Fruit fly (Drosophila melanogaster): ENCODE results near the gene xit.

xit gene

DNA sequence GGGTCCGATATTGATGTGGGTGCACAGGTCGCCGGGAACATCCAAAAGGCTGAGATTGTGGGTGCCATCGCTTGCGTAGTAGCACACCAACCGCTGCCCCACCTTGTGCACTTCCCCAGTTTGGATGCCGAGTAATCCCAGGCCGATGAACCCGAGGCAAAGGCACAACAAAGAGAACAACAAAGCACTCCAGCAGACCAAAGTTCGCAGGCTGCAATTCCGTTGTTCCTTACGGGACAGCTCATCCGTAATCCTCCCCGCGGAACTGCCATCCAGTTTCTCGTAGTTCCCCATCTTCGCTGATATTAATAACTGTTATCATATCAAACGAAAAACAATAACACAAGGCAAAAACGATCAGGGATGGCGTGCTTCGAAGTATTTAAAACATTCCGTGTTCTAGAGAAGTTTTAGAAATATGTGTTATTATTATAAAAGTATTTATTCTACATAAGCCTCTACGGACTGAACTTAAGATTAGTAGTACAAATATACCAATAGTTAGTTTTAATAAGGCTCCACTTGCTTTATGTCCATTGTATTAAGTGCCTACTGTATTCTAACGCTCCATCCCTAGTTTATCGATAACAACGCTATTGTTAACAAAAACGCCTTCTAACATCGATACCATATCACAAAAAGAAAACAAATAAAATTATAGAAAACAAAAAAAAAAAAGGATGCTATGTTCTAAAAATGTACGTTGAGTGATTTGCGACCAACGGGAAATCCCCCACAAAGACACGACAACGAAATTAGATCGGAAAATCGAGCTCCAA lies 28.6 kb downstream of the xit start, which contains the start of the genes Cht11 and CG4558 (continued):
- TF ChIP-seq CG14667 (GFP tag; IDR thresholded peaks at IDR 0.05): peak; percentile 67; the same call in 1 of the 2 replicates
- peak; percentile 37 for TF ChIP-seq CG5180 (GFP tag; optimal IDR thresholded peaks at IDR 0.05)
- peak; percentile 82 for TF ChIP-seq Hsf (GFP tag; optimal IDR thresholded peaks at IDR 0.05)
- peak; percentile 7 for TF ChIP-seq CG6765 (GFP tag; optimal IDR thresholded peaks at IDR 0.05)
- peak; percentile 72; the same call in 1 of the 2 replicates for TF ChIP-seq Drgx (GFP tag; IDR thresholded peaks at IDR 0.05)
- peak; percentile 72 for TF ChIP-seq zfh2 (GFP tag; optimal IDR thresholded peaks at IDR 0.05)
- peak; percentile 81 to 83 for TF ChIP-seq bsh (GFP tag; optimal IDR thresholded peaks at IDR 0.05)
- TF ChIP-seq tin (GFP tag; optimal IDR thresholded peaks at IDR 0.05): peak; percentile 80
- TF ChIP-seq CG2202 (tag; optimal IDR thresholded peaks at IDR 0.05): peak; percentile 53
- peak; percentile 10 for TF ChIP-seq CG1792 (GFP tag; optimal IDR thresholded peaks at IDR 0.05)
- peak; percentile 77 for TF ChIP-seq CG10654 (GFP tag; optimal IDR thresholded peaks at IDR 0.05)
- TF ChIP-seq ttk (GFP tag; IDR thresholded peaks at IDR 0.05): peak; percentile 67; the same call in 1 of the 2 replicates
- TF ChIP-seq CG4617 (GFP tag; optimal IDR thresholded peaks at IDR 0.05; ENCODE audit: borderline replicate concordance): peak; percentile 80
- 0 out of 2 replicates have a peak, but pooled peaks have one; percentile 52 for TF ChIP-seq CG10321 (GFP tag; IDR thresholded peaks at IDR 0.05)
- TF ChIP-seq Hey (tag; optimal IDR thresholded peaks at IDR 0.05): no peak
- TF ChIP-seq fru (optimal IDR thresholded peaks at IDR 0.05): no peak
- TF ChIP-seq p53 (GFP tag; optimal IDR thresholded peaks at IDR 0.05): no peak
- TF ChIP-seq dan (GFP tag; IDR thresholded peaks at IDR 0.05): no peak
- TF ChIP-seq CG6813 (GFP tag; optimal IDR thresholded peaks at IDR 0.05): peak; percentile 56
- peak; percentile 51 for TF ChIP-seq CG1529 (GFP tag; optimal IDR thresholded peaks at IDR 0.05)
- peak; percentile 77 for TF ChIP-seq CG10267 (tag; optimal IDR thresholded peaks at IDR 0.05)
- TF ChIP-seq CG10543 (GFP tag; optimal IDR thresholded peaks at IDR 0.05): peak; percentile 68
- TF ChIP-seq ind (GFP tag; optimal IDR thresholded peaks at IDR 0.05): peak; percentile 86
- peak; percentile 63 for TF ChIP-seq HLH54F (GFP tag; optimal IDR thresholded peaks at IDR 0.05)
- TF ChIP-seq CG2129 (GFP tag; IDR thresholded peaks at IDR 0.05; ENCODE audit: partially characterized antibody): no peak
- TF ChIP-seq jing (GFP tag; optimal IDR thresholded peaks at IDR 0.05): peak; percentile 30
- peak; percentile 44 for TF ChIP-seq slp2 (GFP tag; optimal IDR thresholded peaks at IDR 0.05)
- TF ChIP-seq zfh1 (GFP tag; IDR thresholded peaks at IDR 0.05): peak; percentile 84
- peak; percentile 57 for TF ChIP-seq Scr (GFP tag; IDR thresholded peaks at IDR 0.05; ENCODE audit: partially characterized antibody)
- TF ChIP-seq CG6254 (GFP tag; optimal IDR thresholded peaks at IDR 0.05): peak; percentile 62
- peak; percentile 52 for TF ChIP-seq sqz (GFP tag; optimal IDR thresholded peaks at IDR 0.05)
- TF ChIP-seq BtbVII (GFP tag; optimal IDR thresholded peaks at IDR 0.05): peak; percentile 71
- peak; percentile 35; the same call in 1 of the 3 replicates for TF ChIP-seq otp (GFP tag; IDR thresholded peaks at IDR 0.05)
- TF ChIP-seq CG12071 (GFP tag; optimal IDR thresholded peaks at IDR 0.05): peak; percentile 15
- TF ChIP-seq Kr (GFP tag; optimal IDR thresholded peaks at IDR 0.05): no peak
- TF ChIP-seq CG17361 (GFP tag; IDR thresholded peaks at IDR 0.05): peak; percentile 84
- TF ChIP-seq CG1602 (GFP tag; optimal IDR thresholded peaks at IDR 0.05): peak; percentile 78
- no peak; the same call in 2 of the 3 replicates for TF ChIP-seq Optix (GFP tag; IDR thresholded peaks at IDR 0.05)
- TF ChIP-seq Hand (GFP tag; optimal IDR thresholded peaks at IDR 0.05): peak; percentile 51
- TF ChIP-seq ara (GFP tag; IDR thresholded peaks at IDR 0.05): peak; percentile 72
- TF ChIP-seq CG3163 (GFP tag; optimal IDR thresholded peaks at IDR 0.05): peak; percentile 8
- peak; percentile 74 for TF ChIP-seq D19A (tag; optimal IDR thresholded peaks at IDR 0.05)
- no peak for TF ChIP-seq Neu2 (GFP tag; optimal IDR thresholded peaks at IDR 0.05; ENCODE audit: borderline replicate concordance)
- TF ChIP-seq CG15514 (GFP tag; optimal IDR thresholded peaks at IDR 0.05): peak; percentile 81
- peak; percentile 57 for TF ChIP-seq CG18476 (GFP tag; optimal IDR thresholded peaks at IDR 0.05)
- TF ChIP-seq CG16863 (GFP tag; optimal IDR thresholded peaks at IDR 0.05): peak; percentile 54
- TF ChIP-seq croc (GFP tag; conservative IDR thresholded peaks at IDR 0.05): peak; percentile 75
- TF ChIP-seq Ssrp (tag; optimal IDR thresholded peaks at IDR 0.05): peak; percentile 81
- no peak for TF ChIP-seq CG2875 (GFP tag; optimal IDR thresholded peaks at IDR 0.05)
